Worm (Caenorhabditis elegans): ENCODE results near the gene B0563.7.

DNA sequence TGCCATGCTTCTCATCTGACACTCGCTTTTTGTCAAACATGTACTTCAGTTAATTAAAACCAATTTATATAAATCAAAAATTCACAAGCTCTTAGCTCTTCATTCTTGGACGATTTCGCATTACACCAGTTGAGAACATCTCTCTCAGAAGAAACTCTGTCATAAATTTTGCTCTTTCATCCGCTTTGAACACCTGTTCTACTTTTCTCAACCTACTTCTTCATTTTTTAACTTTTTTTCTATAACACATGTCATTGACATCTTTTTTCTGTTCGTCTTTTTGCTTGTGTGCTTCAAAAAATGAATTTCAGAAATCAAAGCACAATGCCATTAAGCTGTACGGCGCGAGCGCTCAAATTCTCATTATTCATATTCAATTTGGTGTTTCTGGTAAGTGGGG is 8.7 kb upstream of the B0563.7 start, which contains the start of gene tsp-11:
- TF ChIP-seq lin-15B (tag; optimal IDR thresholded peaks at IDR 0.05) (no peak), xbp-1 (tag; optimal IDR thresholded peaks at IDR 0.05) (no peak), dpl-1 (GFP tag; optimal IDR thresholded peaks at IDR 0.05) (no peak), fos-1 (tag; optimal IDR thresholded peaks at IDR 0.05) (no peak), snpc-4 (tag; optimal IDR thresholded peaks at IDR 0.05) (no peak), sox-4 (tag; optimal IDR thresholded peaks at IDR 0.05) (no peak), aly-2 (tag; optimal IDR thresholded peaks at IDR 0.05) (no peak)

All from whole organism, L1 larva.